Fruit fly (Drosophila melanogaster): Measurements from ENCODE around the gene Sap47.

Sap47 gene

DNA sequence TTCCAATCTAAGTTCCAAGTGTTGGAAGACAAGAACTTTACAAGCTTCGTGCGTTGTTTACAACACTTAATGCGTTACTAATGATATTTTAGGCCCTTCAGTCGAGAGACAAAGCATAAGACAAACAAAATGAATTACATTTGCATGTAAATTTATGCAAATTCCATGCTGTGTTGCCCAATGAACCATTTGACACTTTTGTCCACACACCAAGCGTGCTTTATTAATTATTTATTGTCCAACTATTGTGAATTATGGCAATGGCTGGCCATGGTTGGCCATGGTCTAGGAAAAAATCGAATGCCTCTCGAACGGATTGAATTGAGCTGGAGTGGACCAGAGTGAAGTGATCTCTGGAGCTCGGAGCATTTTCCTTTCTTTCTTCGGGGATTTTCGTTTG is 6.8 kb upstream of the Sap47 start:
- TF ChIP-seq Fer2 (tag; optimal IDR thresholded peaks at IDR 0.05) (no peak), Hr51 (GFP tag; optimal IDR thresholded peaks at IDR 0.05) (no peak), CG5953 (GFP tag; IDR thresholded peaks at IDR 0.05) (no peak), corto (GFP tag; optimal IDR thresholded peaks at IDR 0.05) (no peak), fu2 (GFP tag; optimal IDR thresholded peaks at IDR 0.05) (no peak), HmgD (GFP tag; optimal IDR thresholded peaks at IDR 0.05) (no peak), CG17829 (tag; optimal IDR thresholded peaks at IDR 0.05) (no peak), gsb-n (tag; optimal IDR thresholded peaks at IDR 0.05) (peak; percentile 22), Dp (GFP tag; optimal IDR thresholded peaks at IDR 0.05) (no peak), CG17568 (GFP tag; optimal IDR thresholded peaks at IDR 0.05) (no peak), CG11093 (GFP tag; IDR thresholded peaks at IDR 0.05) (no peak), zfh1 (GFP tag; IDR thresholded peaks at IDR 0.05) (no peak), Sox102F (GFP tag; optimal IDR thresholded peaks at IDR 0.05) (no peak), CG17912 (GFP tag; optimal IDR thresholded peaks at IDR 0.05) (no peak), CG31365 (tag; optimal IDR thresholded peaks at IDR 0.05) (no peak), BtbVII (GFP tag; optimal IDR thresholded peaks at IDR 0.05) (no peak), CG10209 (GFP tag; optimal IDR thresholded peaks at IDR 0.05) (no peak), CG11398 (GFP tag; optimal IDR thresholded peaks at IDR 0.05) (no peak), Jarid2 (GFP tag; optimal IDR thresholded peaks at IDR 0.05) (no peak), fd102C (GFP tag; optimal IDR thresholded peaks at IDR 0.05) (no peak), Oli (tag; optimal IDR thresholded peaks at IDR 0.05) (no peak), abd-A (tag; optimal IDR thresholded peaks at IDR 0.05) (peak; percentile 84), CG8388 (GFP tag; optimal IDR thresholded peaks at IDR 0.05) (no peak), Antp (GFP tag; optimal IDR thresholded peaks at IDR 0.05) (no peak), CG4707 (GFP tag; optimal IDR thresholded peaks at IDR 0.05) (no peak), Kr (GFP tag; optimal IDR thresholded peaks at IDR 0.05) (no peak), vvl (GFP tag; IDR thresholded peaks at IDR 0.05) (peak; percentile 89), wdn (GFP tag; IDR thresholded peaks at IDR 0.05) (no peak), Lpt (GFP tag; optimal IDR thresholded peaks at IDR 0.05) (no peak), sd (tag; optimal IDR thresholded peaks at IDR 0.05) (peak; percentile 32), Atf3 (GFP tag; optimal IDR thresholded peaks at IDR 0.05) (no peak), odd (GFP tag; optimal IDR thresholded peaks at IDR 0.05) (no peak), sima (GFP tag; optimal IDR thresholded peaks at IDR 0.05) (no peak), Awh (GFP tag; IDR thresholded peaks at IDR 0.05) (peak; percentile 22; the same call in 1 of the 2 replicates), CG4820 (GFP tag; optimal IDR thresholded peaks at IDR 0.05) (no peak), tio (GFP tag; optimal IDR thresholded peaks at IDR 0.05) (no peak), disco-r (GFP tag; optimal IDR thresholded peaks at IDR 0.05) (no peak), en (GFP tag; optimal IDR thresholded peaks at IDR 0.05) (no peak), Deaf1 (tag; optimal IDR thresholded peaks at IDR 0.05) (no peak), D19A (tag; optimal IDR thresholded peaks at IDR 0.05) (no peak), psq (GFP tag; optimal IDR thresholded peaks at IDR 0.05) (no peak), onecut (GFP tag; IDR thresholded peaks at IDR 0.05) (no peak), chm (GFP tag; IDR thresholded peaks at IDR 0.05) (no peak), tup (GFP tag; optimal IDR thresholded peaks at IDR 0.05) (no peak), oc (tag; optimal IDR thresholded peaks at IDR 0.05) (peak; percentile 9), CG12769 (tag; optimal IDR thresholded peaks at IDR 0.05) (peak; percentile 71), CG31441 (GFP tag; IDR thresholded peaks at IDR 0.05) (no peak), MBD-R2 (GFP tag; IDR thresholded peaks at IDR 0.05) (no peak), shn (GFP tag; optimal IDR thresholded peaks at IDR 0.05) (no peak)

All from whole organism, embryonic.